Worm (Caenorhabditis elegans) whole organism, early embryonic: ENCODE data around the gene K05F6.14.

Experiments
- B0310.2 ChIP-seq: sonication (generic microtip); optimal IDR thresholded peaks from 2 replicates; lab custom pipeline; 2016; ENCODE audit warnings: mild to moderate bottlenecking, missing genetic modification characterization, missing compliant biosample characterization
- F13C5.2 ChIP-seq: sonication (generic microtip); optimal IDR thresholded peaks from 2 replicates; lab custom pipeline; 2017; ENCODE audit warnings: mild to moderate bottlenecking, missing genetic modification characterization, inconsistent platforms, missing compliant biosample characterization
- aly-1 ChIP-seq: sonication (generic microtip); optimal IDR thresholded peaks from 2 replicates; lab custom pipeline; 2016; ENCODE audit warnings: missing genetic modification characterization, missing compliant biosample characterization
- ama-1 ChIP-seq: fragments of 150-350 bp; optimal IDR thresholded peaks from 2 replicates; lab custom pipeline; 2014
- ceh-13 ChIP-seq: fragments of 200-800 bp; sonication (Bioruptor generic); optimal IDR thresholded peaks from 2 replicates; lab custom pipeline; 2018; ENCODE audit warnings: mild to moderate bottlenecking, missing genetic modification characterization, missing compliant biosample characterization
- ceh-36 ChIP-seq: sonication (generic microtip); optimal IDR thresholded peaks from 2 replicates; lab custom pipeline; 2016; ENCODE audit warnings: missing genetic modification characterization, inconsistent platforms, missing compliant biosample characterization
- ets-7 ChIP-seq: sonication (generic microtip); optimal IDR thresholded peaks from 2 replicates; lab custom pipeline; 2016; ENCODE audit warnings: missing genotype, missing genetic modification characterization, missing compliant biosample characterization
- flt-1 ChIP-seq: fragments of 200-800 bp; sonication (Bioruptor generic); IDR thresholded peaks from 2 replicates; pipeline ENCODE4 v1.3.6; 2022; ENCODE audit warnings: missing genetic modification characterization, missing compliant biosample characterization
- hmbx-1 ChIP-seq: sonication (generic microtip); optimal IDR thresholded peaks from 2 replicates; lab custom pipeline; 2016; ENCODE audit warnings: mild to moderate bottlenecking, missing genetic modification characterization, missing compliant biosample characterization
- hmg-4 ChIP-seq: fragments of 200-800 bp; sonication (Bioruptor generic); optimal IDR thresholded peaks from 2 replicates; lab custom pipeline; 2018; ENCODE audit warnings: mild to moderate bottlenecking, missing genetic modification characterization, missing compliant biosample characterization
- hnd-1 ChIP-seq: sonication (generic microtip); optimal IDR thresholded peaks from 2 replicates; lab custom pipeline; 2016; ENCODE audit warnings: missing genetic modification characterization, missing compliant biosample characterization
- pes-1 ChIP-seq: fragments of 200-800 bp; sonication (Bioruptor generic); IDR thresholded peaks from 2 replicates; pipeline ENCODE4 v1.3.6; 2022; ENCODE audit warnings: missing genetic modification reagents, missing genetic modification characterization, missing compliant biosample characterization
- scrt-1 ChIP-seq: fragments of 200-800 bp; sonication (Bioruptor generic); IDR thresholded peaks from 2 replicates; pipeline ENCODE4 v1.3.6; 2022; ENCODE audit warnings: missing genetic modification characterization, missing compliant biosample characterization
- sea-1 ChIP-seq: fragments of 200-800 bp; sonication (Bioruptor generic); conservative IDR thresholded peaks from 2 replicates; pipeline ENCODE4 v1.3.6; 2022; ENCODE audit warnings: missing genetic modification characterization, missing compliant biosample characterization
- tbx-11 ChIP-seq: fragments of 200-800 bp; sonication (Bioruptor generic); IDR thresholded peaks from 2 replicates; pipeline ENCODE4 v1.3.6; 2022; ENCODE audit warnings: missing genetic modification characterization, missing compliant biosample characterization
- tbx-37 ChIP-seq: fragments of 200-800 bp; sonication (Bioruptor generic); conservative IDR thresholded peaks from 2 replicates; pipeline ENCODE4 v1.3.6; 2022; ENCODE audit warnings: missing genetic modification reagents, missing genetic modification characterization, missing compliant biosample characterization
- tra-4 ChIP-seq: sonication (generic microtip); optimal IDR thresholded peaks from 2 replicates; lab custom pipeline; 2017; ENCODE audit warnings: missing genetic modification characterization, missing compliant biosample characterization

The K05F6.14 gene

DNA sequence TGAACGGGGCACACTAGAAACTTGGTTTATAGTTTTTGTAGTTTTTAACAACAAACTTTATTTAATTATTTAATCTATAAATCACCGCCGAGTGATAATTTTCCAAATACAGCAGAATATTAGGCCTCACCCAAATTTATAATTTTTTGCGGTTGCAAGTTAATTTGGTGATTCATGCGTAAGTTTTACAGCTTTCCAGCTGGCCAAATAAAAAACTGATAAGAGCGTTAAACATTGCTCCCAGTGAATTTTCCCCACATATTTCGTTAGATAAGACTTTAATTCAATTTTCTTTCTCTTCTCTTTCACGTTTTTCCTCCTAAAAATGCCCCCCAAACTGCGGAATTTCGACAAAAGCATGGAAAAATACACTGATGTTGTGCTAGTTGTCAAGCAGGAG is 39.5 kb downstream of the K05F6.14 start, which contains the start of gene bath-47:
Gene bath-47 (plus strand): TSS at position 305 of the 400 bp plus-strand sequence.
- TF ChIP-seq tbx-37 (GFP tag; lab: Robert Waterston, UW) (no peak), tbx-11 (GFP tag; lab: Robert Waterston, UW) (no peak), ets-7 (tag; lab: Kevin White, UChicago) (no peak), hmg-4 (GFP tag; lab: Kevin White, UChicago) (no peak), ceh-13 (no peak), scrt-1 (no peak), pes-1 (GFP tag; lab: Robert Waterston, UW) (no peak), hnd-1 (tag; lab: Kevin White, UChicago) (no peak), aly-1 (tag; lab: Kevin White, UChicago) (no peak), flt-1 (GFP tag; lab: Robert Waterston, UW) (no peak), ceh-36 (no peak), hmbx-1 (tag; lab: Kevin White, UChicago) (no peak), F13C5.2 (tag; lab: Kevin White, UChicago) (no peak), B0310.2 (tag; lab: Kevin White, UChicago) (no peak)

DNA sequence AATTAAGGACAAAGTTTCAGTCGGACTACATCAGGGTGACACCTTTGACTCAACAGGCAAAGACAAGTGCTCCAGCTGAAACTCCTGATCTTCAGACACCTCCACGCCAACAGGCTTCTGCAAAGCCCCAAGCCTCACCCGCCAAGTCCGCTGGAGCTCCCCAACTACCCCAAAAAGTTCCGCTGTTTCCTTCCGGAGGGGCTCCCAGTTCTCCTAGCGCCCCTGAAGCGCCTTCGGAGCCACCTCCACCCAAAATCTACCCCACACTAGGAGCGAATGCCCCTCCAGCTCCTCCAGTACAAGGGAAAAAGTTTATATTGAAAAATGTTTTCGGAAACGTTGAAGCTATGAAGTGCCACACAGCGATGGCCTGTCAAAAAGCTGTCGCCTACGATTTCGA is 41.1 kb downstream of the K05F6.14 start:
- no peak for TF ChIP-seq ceh-36
- TF ChIP-seq tbx-37 (GFP tag; lab: Robert Waterston, UW) = no peak
- no peak for TF ChIP-seq tbx-11 (GFP tag; lab: Robert Waterston, UW)
- TF ChIP-seq F13C5.2 (tag; lab: Kevin White, UChicago) = no peak
- no peak for TF ChIP-seq sea-1
- no peak for TF ChIP-seq ets-7 (tag; lab: Kevin White, UChicago)

DNA sequence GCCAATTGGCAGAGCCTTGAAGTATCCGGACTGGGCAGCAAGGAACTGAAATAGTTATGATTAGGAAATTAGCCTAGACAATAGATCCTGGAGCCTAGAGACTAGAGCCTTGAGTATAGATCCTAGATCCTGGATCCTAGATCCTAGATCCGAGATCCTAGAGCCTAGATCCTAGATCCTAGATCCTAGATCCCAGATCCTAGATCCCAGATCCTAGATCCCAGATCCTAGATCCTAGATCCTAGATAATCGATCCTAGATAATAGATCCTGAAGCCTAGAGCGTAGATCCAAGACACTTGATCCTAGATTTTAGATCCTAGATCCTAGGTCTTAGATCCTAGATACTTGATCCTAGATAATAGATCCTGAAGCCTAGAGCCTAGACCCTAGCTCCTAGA is 43.0 kb downstream of the K05F6.14 start:
- TF ChIP-seq hmbx-1 (tag; lab: Kevin White, UChicago) (no peak), ceh-36 (no peak), B0310.2 (tag; lab: Kevin White, UChicago) (no peak), hmg-4 (GFP tag; lab: Kevin White, UChicago) (no peak), sea-1 (no peak), ama-1 (lab: Kevin White, UChicago) (no peak), hnd-1 (tag; lab: Kevin White, UChicago) (no peak)

DNA sequence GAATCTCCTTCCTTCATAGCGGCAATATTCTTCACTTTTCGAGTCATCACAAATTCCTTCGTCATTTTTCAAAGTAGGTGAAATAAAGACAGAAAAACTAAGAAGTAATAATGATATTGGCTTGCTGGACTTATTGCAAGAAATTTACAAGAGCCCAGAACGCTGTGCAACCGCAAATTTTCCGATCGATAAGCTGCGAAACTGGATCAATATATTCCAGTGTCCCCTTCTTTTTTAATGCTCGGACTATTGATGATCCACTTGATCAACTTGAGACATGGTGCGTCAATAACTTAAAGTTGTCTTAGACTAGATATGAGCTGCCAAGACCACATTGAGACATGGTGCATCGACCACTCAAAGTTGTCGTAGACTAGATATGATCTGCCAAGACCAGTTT is 44.1 kb downstream of the K05F6.14 start, which contains the start of gene bath-33:
Gene bath-33 (minus strand): TSS at position 101 of the 400 bp plus-strand sequence.
- TF ChIP-seq tbx-37 (GFP tag; lab: Robert Waterston, UW) = no peak
- no peak for TF ChIP-seq scrt-1

DNA sequence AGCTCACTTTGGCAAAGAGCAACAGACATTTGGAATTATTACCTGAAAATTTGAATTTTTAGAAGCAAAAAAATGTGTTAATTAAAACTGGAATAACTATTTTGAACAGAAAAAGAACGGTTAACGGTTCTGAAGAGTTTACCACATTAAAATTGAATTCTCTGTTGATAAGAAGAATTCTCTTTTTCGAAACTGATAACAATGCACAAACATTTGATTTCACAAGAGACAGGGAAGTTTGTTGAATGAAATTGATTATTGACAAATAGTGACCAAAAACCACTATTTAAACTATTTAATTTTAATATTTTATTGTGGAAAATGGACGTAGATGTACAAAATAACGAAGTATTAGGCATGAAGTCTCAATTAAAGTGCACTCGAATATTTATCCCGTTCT is 45.6 kb downstream of the K05F6.14 start:
- TF ChIP-seq aly-1 (tag; lab: Kevin White, UChicago) (no peak), tbx-37 (GFP tag; lab: Robert Waterston, UW) (no peak), ama-1 (lab: Kevin White, UChicago) (no peak), ceh-36 (no peak), tbx-11 (GFP tag; lab: Robert Waterston, UW) (no peak), B0310.2 (tag; lab: Kevin White, UChicago) (no peak), hmbx-1 (tag; lab: Kevin White, UChicago) (no peak), scrt-1 (no peak), ets-7 (tag; lab: Kevin White, UChicago) (no peak), tra-4 (no peak), F13C5.2 (tag; lab: Kevin White, UChicago) (no peak)

DNA sequence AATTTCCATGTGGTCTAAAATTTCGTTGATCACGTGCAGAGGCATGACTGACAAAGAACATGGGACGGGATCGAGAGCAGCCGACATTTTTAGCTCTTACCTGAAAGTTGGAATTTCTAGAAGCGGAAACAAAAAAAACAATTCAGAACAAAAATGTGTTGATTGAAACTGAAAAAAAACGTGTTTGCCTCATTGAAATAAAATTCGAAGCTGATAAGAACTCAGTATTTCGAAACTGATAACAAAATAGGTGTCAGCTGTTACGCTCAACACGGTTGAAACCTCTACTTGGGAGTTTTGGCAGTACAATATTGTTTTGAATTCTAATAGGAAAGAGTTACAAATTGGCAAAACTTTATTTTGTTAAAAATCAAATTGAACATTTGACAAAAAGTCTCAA is 47.0 kb downstream of the K05F6.14 start:
- TF ChIP-seq F13C5.2 (tag; lab: Kevin White, UChicago) (no peak), hmbx-1 (tag; lab: Kevin White, UChicago) (no peak)

DNA sequence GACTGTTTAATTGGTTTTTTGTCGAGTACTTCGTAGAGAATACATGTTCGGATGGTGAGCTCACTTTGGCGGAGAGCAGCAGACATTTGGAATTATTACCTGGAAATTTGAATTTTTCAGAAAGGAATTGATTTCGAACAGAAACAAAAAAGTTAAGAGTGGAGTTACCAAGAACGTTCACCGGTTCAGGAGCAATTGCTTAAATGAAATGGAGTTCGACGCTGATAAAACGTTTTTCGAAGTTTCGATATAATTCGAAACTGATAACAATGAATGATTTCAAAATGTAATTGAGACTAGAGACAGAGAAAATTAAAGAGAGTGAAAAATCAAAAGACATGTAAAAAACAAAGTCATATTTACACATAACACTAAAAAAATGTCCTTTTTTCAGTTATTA is 48.7 kb downstream of the K05F6.14 start, which contains the start of gene fbxa-163:
Gene fbxa-163 (minus strand): TSS at position 101 of the 400 bp plus-strand sequence.
- no peak for TF ChIP-seq F13C5.2 (tag; lab: Kevin White, UChicago)
- no peak for TF ChIP-seq tra-4
- no peak for TF ChIP-seq hmg-4 (GFP tag; lab: Kevin White, UChicago)
- TF ChIP-seq B0310.2 (tag; lab: Kevin White, UChicago) = no peak
- no peak for TF ChIP-seq flt-1 (GFP tag; lab: Robert Waterston, UW)
- no peak for TF ChIP-seq aly-1 (tag; lab: Kevin White, UChicago)
- TF ChIP-seq pes-1 (GFP tag; lab: Robert Waterston, UW) = no peak
- TF ChIP-seq sea-1 = no peak
- TF ChIP-seq hmbx-1 (tag; lab: Kevin White, UChicago) = no peak
- no peak for TF ChIP-seq tbx-11 (GFP tag; lab: Robert Waterston, UW)
- no peak for TF ChIP-seq hnd-1 (tag; lab: Kevin White, UChicago)
- no peak for TF ChIP-seq ama-1 (lab: Kevin White, UChicago)
- no peak for TF ChIP-seq ets-7 (tag; lab: Kevin White, UChicago)
- TF ChIP-seq tbx-37 (GFP tag; lab: Robert Waterston, UW) = no peak
- no peak for TF ChIP-seq scrt-1
- no peak for TF ChIP-seq ceh-13
- TF ChIP-seq ceh-36 = no peak
